Worm (Caenorhabditis elegans) whole organism, midembryonic: ENCODE measurements around the gene nlp-32.

Source experiments
- T22C8.4 ChIP-seq: fragments of 200-800 bp; sonication (Bioruptor generic); IDR thresholded peaks from 2 replicates; pipeline ENCODE4 v1.3.6; 2022; ENCODE audit warnings: missing genetic modification characterization, missing compliant biosample characterization
- flt-1 ChIP-seq: fragments of 200-800 bp; sonication (Bioruptor generic); IDR thresholded peaks from 2 replicates; pipeline ENCODE4 v1.3.6; 2022; ENCODE audit warnings: missing genetic modification characterization, missing compliant biosample characterization
- klf-2 ChIP-seq: fragments of 200-800 bp; sonication (Bioruptor generic); conservative IDR thresholded peaks from 2 replicates; pipeline ENCODE4 v1.3.6; 2022; ENCODE audit warnings: missing genetic modification reagents, missing genetic modification characterization, missing compliant biosample characterization
- med-1 ChIP-seq: sonication (generic microtip); optimal IDR thresholded peaks from 2 replicates; lab custom pipeline; 2017; ENCODE audit warnings: missing genetic modification characterization, mild to moderate bottlenecking, missing compliant biosample characterization, antibody characterized with exemption, missing genetic modification reagents; ENCODE audit not compliant: insufficient read depth
- ref-1 ChIP-seq: fragments of 200-800 bp; sonication (Bioruptor generic); conservative IDR thresholded peaks from 2 replicates; pipeline ENCODE4 v1.3.6; 2022; ENCODE audit warnings: missing genetic modification reagents, missing genetic modification characterization, missing compliant biosample characterization
- tab-1 ChIP-seq: fragments of 200-800 bp; sonication (Bioruptor generic); IDR thresholded peaks from 2 replicates; pipeline ENCODE4 v1.3.6; 2022; ENCODE audit warnings: missing genetic modification characterization, missing compliant biosample characterization

- TF ChIP-seq T22C8.4 (GFP tag; lab: Robert Waterston, UW): no peak
- TF ChIP-seq flt-1 (GFP tag; lab: Robert Waterston, UW): no peak
- no peak for TF ChIP-seq klf-2 (GFP tag; lab: Robert Waterston, UW)
- TF ChIP-seq tab-1 (GFP tag; lab: Robert Waterston, UW): no peak
- no peak for TF ChIP-seq med-1
- TF ChIP-seq ref-1 (GFP tag; lab: Robert Waterston, UW): no peak
Measured at ce11 chrIII:509045-509444, 22.7 kb upstream of the nlp-32 start.
